Worm (Caenorhabditis elegans): ENCODE measurements around the gene F17C11.13.

DNA sequence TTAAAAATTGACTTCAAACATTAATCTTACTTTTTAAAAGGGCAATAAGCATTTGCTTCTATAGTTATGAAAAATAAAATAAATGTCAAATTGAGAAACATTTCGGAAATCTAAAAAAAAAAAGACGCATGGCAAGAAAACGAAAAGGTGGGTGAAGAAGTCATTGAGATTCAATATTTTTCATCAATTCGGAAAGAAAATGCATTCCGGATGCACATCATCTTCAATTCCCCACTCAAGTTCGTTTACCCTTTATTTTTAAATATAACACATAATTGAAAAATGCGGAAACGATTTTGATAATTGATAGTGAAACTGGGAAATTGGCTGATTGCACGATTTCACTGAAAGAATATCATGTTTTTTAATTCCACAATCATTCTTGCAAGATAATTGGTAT lies 46.7 kb downstream of the F17C11.13 start, which contains the start of gene F53B7.4:
- TF ChIP-seq B0261.1 (tag; optimal IDR thresholded peaks at IDR 0.05) (no peak), K12H6.12 (tag; optimal IDR thresholded peaks at IDR 0.05) (no peak), him-1 (tag; optimal IDR thresholded peaks at IDR 0.05) (no peak), F52B5.7 (tag; optimal IDR thresholded peaks at IDR 0.05) (no peak), hrde-1 (tag; optimal IDR thresholded peaks at IDR 0.05; ENCODE audit: borderline replicate concordance) (no peak), ceh-27 (GFP tag; optimal IDR thresholded peaks at IDR 0.05) (no peak), ccch-3 (GFP tag; optimal IDR thresholded peaks at IDR 0.05) (no peak), D2030.7 (GFP tag; IDR thresholded peaks at IDR 0.05) (no peak)
